Worm (Caenorhabditis elegans): ENCODE data around the gene sra-28.

DNA sequence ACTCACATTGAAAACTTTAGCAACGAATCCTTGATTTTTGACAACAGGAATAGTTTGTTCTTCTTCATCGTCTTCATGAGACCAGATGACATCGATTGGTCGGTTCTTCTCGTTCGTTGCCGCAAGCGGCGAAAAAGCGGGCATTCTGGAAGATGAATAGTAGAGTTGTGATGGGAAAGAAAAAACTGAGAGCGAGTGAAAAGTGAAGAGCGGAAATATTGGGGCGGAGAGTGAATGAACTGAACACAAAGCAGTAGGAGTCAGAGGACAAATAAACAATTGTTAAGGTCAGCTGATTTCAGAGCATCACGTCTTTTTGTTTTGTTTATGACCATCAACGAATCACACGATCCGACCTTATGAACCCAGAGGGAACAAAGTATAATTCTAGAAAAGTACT is 12.3 kb downstream of the sra-28 start, which contains the start of gene F18C5.10:
- TF ChIP-seq zip-8 (tag; optimal IDR thresholded peaks at IDR 0.05) (no peak), nhr-12 (tag; optimal IDR thresholded peaks at IDR 0.05) (no peak), nhr-237 (tag; optimal IDR thresholded peaks at IDR 0.05) (no peak), unc-62 (GFP tag; optimal IDR thresholded peaks at IDR 0.05) (no peak), lin-13 (tag; optimal IDR thresholded peaks at IDR 0.05) (no peak), unc-39 (tag; optimal IDR thresholded peaks at IDR 0.05) (no peak), snpc-4 (tag; optimal IDR thresholded peaks at IDR 0.05) (no peak), cnd-1 (tag; optimal IDR thresholded peaks at IDR 0.05) (no peak), hlh-1 (tag; optimal IDR thresholded peaks at IDR 0.05) (no peak)
